Fruit fly (Drosophila melanogaster) whole organism, prepupa: ENCODE results near the gene CG4733.

ENCODE experiments used
- Blimp-1 ChIP-seq: fragments of 200-800 bp; sonication (Bioruptor generic); optimal IDR thresholded peaks from 3 replicates; lab custom pipeline; 2017; ENCODE audit warnings: missing biosample characterization, missing genetic modification characterization, mild to moderate bottlenecking, moderate library complexity, missing genetic modification reagents
- CG15336 ChIP-seq: fragments of 200-800 bp; sonication (Bioruptor generic); IDR thresholded peaks from 2 replicates; pipeline ENCODE4 v1.3.6; 2022; ENCODE audit warnings: missing biosample characterization, missing genetic modification characterization
- CG3032 ChIP-seq: fragments of 200-800 bp; optimal IDR thresholded peaks from 2 replicates; lab custom pipeline; 2019; ENCODE audit warnings: missing biosample characterization, mild to moderate bottlenecking, missing genetic modification characterization, moderate library complexity
- CG34406 ChIP-seq: fragments of 200-800 bp; sonication (Bioruptor generic); optimal IDR thresholded peaks from 3 replicates; lab custom pipeline; 2016; ENCODE audit warnings: missing biosample characterization, missing genetic modification characterization
- cyc ChIP-seq: fragments of 200-800 bp; sonication (Bioruptor generic); optimal IDR thresholded peaks from 3 replicates; lab custom pipeline; 2016; ENCODE audit warnings: missing biosample characterization, missing genetic modification characterization
- lz ChIP-seq: fragments of 200-800 bp; sonication (Bioruptor generic); optimal IDR thresholded peaks from 3 replicates; lab custom pipeline; 2016; ENCODE audit warnings: missing biosample characterization, missing genetic modification characterization

DNA sequence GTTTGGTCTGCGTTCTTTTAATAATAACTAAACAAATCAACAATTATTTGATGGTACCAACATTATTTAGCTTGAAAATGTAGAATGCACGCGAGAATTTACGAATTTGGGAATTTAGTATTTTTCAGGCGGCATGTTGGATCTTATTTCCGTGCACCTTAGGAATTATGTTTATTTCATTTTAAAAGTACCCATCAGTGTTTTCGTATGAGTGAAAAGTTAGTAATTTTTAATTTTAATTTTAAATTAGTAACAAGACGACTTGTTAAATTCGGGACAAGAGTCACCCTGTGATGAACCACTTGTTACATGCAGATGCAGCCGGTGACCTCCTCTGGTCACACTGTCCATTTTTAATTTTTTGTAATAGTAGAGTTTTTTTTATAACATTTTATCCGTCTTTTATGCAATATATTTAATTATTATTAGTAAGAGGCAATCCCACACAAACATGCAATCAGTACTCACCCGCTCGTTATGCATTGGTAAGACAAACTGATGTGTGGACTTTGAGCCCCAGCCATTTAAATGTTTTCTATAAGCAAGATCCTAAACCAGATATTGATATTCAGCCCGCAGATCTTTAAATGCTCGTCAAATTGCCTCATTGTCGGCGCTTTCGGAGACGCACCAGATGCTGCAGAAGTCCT is 12.9 kb upstream of the CG4733 start, which contains the start of the genes CG17186 and Arc42:
- TF ChIP-seq cyc (GFP tag; lab: Kevin White, UChicago) (peak; percentile 28), lz (GFP tag; lab: Kevin White, UChicago) (peak; percentile 46), CG3032 (tag; lab: Kevin White, UChicago) (no peak), Blimp-1 (no peak), CG15336 (GFP tag; lab: Robert Waterston, UW) (0 out of 2 replicates have a peak, but pooled peaks have one; percentile 15), CG34406 (GFP tag; lab: Kevin White, UChicago) (no peak)
